Fruit fly (Drosophila melanogaster) whole organism, embryonic: ENCODE measurements around the gene CG14515.

ENCODE experiments used
- Aef1 ChIP-seq: fragments of 200-800 bp; sonication (Bioruptor generic); IDR thresholded peaks from 3 replicates; pipeline ENCODE4 v1.3.6; 2022; ENCODE audit warnings: missing biosample characterization, missing genetic modification characterization
- Blimp-1 ChIP-seq: fragments of 200-800 bp; sonication (Bioruptor generic); optimal IDR thresholded peaks from 3 replicates; lab custom pipeline; 2018; ENCODE audit warnings: missing biosample characterization, missing genetic modification characterization, mild to moderate bottlenecking, moderate library complexity, missing genetic modification reagents
- CG10431 ChIP-seq: fragments of 200-800 bp; sonication (Bioruptor generic); optimal IDR thresholded peaks from 3 replicates; lab custom pipeline; 2018; ENCODE audit warnings: missing biosample characterization, mild to moderate bottlenecking, missing genetic modification characterization
- CG10462 ChIP-seq: fragments of 200-800 bp; sonication (Bioruptor generic); optimal IDR thresholded peaks from 2 replicates; lab custom pipeline; 2016; ENCODE audit warnings: missing biosample characterization, missing genetic modification characterization
- CG11695 ChIP-seq: fragments of 200-800 bp; sonication (Bioruptor generic); IDR thresholded peaks from 3 replicates; pipeline ENCODE4 v1.3.6; 2022; ENCODE audit warnings: missing biosample characterization, missing genetic modification characterization
- CG13424 ChIP-seq: fragments of 200-800 bp; sonication (Bioruptor generic); optimal IDR thresholded peaks from 2 replicates; lab custom pipeline; 2019; ENCODE audit warnings: missing biosample characterization, mild to moderate bottlenecking, missing genetic modification characterization, moderate library complexity
- CG14710 ChIP-seq: fragments of 200-800 bp; sonication (Bioruptor generic); optimal IDR thresholded peaks from 3 replicates; lab custom pipeline; 2019; ENCODE audit warnings: missing biosample characterization, mild to moderate bottlenecking, missing genetic modification characterization, moderate library complexity
- CG1529 ChIP-seq: fragments of 200-800 bp; sonication (Bioruptor generic); optimal IDR thresholded peaks from 3 replicates; lab custom pipeline; 2018; ENCODE audit warnings: missing biosample characterization, missing genetic modification characterization
- CG18476 ChIP-seq: fragments of 200-800 bp; sonication (Bioruptor generic); optimal IDR thresholded peaks from 2 replicates; lab custom pipeline; 2016; ENCODE audit warnings: missing biosample characterization, mild to moderate bottlenecking, missing genetic modification characterization
- CG4854 ChIP-seq: fragments of 200-800 bp; sonication (Bioruptor generic); optimal IDR thresholded peaks from 2 replicates; lab custom pipeline; 2016; ENCODE audit warnings: missing biosample characterization, missing genetic modification characterization, inconsistent platforms
- CG5245 ChIP-seq: fragments of 200-800 bp; sonication (Bioruptor generic); optimal IDR thresholded peaks from 3 replicates; lab custom pipeline; 2016; ENCODE audit warnings: missing biosample characterization, missing genetic modification characterization
- CG6175 ChIP-seq: fragments of 200-800 bp; sonication (Bioruptor generic); IDR thresholded peaks from 3 replicates; pipeline ENCODE4 v1.3.6; 2022; ENCODE audit warnings: missing biosample characterization, missing genetic modification characterization
- CG6654 ChIP-seq: fragments of 200-800 bp; sonication (Bioruptor generic); optimal IDR thresholded peaks from 2 replicates; lab custom pipeline; 2017; ENCODE audit warnings: missing biosample characterization, mild to moderate bottlenecking, missing genetic modification characterization
- CG8359 ChIP-seq: fragments of 200-800 bp; sonication (Bioruptor generic); optimal IDR thresholded peaks from 2 replicates; lab custom pipeline; 2017; ENCODE audit warnings: missing biosample characterization, mild to moderate bottlenecking, missing genetic modification characterization, borderline replicate concordance
- CG9727 ChIP-seq: fragments of 200-800 bp; sonication (Bioruptor generic); optimal IDR thresholded peaks from 3 replicates; lab custom pipeline; 2017; ENCODE audit warnings: missing biosample characterization, mild to moderate bottlenecking, missing genetic modification characterization
- D ChIP-seq, 2 experiments: fragments of 200-800 bp in 1 of 2; fragments of >200 bp in 1 of 2; sonication (Bioruptor generic) in 1 of 2; optimal IDR thresholded peaks; 2 replicates in 1 of 2; 3 replicates in 1 of 2; lab custom pipeline; 2017; ENCODE audit warnings: mild to moderate bottlenecking in 1 of 2, missing biosample characterization in 1 of 2, missing genetic modification characterization in 1 of 2, missing genetic modification reagents in 1 of 2
- Dbx ChIP-seq: fragments of 200-800 bp; sonication (Bioruptor generic); IDR thresholded peaks from 3 replicates; pipeline ENCODE4 v1.3.6; 2022; ENCODE audit warnings: missing biosample characterization, missing genetic modification characterization
- Drgx ChIP-seq: fragments of 200-800 bp; sonication (Bioruptor generic); IDR thresholded peaks from 2 replicates; pipeline ENCODE4 v1.3.6; 2022; ENCODE audit warnings: missing biosample characterization, missing genetic modification characterization
- Ets97D ChIP-seq: fragments of 200-800 bp; sonication (Bioruptor generic); optimal IDR thresholded peaks from 3 replicates; lab custom pipeline; 2016; ENCODE audit warnings: missing biosample characterization, missing genetic modification characterization
- GATAe ChIP-seq: fragments of 200-800 bp; sonication (Bioruptor generic); conservative IDR thresholded peaks from 2 replicates; pipeline ENCODE4 v1.3.6; 2022; ENCODE audit warnings: missing biosample characterization, missing genetic modification characterization
- HLH54F ChIP-seq: fragments of 200-800 bp; sonication (Bioruptor generic); optimal IDR thresholded peaks from 3 replicates; lab custom pipeline; 2016; ENCODE audit warnings: missing biosample characterization, missing genetic modification characterization
- MBD-R2 ChIP-seq: fragments of 200-800 bp; sonication (Bioruptor generic); IDR thresholded peaks from 2 replicates; pipeline ENCODE4 v1.3.6; 2022; ENCODE audit warnings: missing biosample characterization, missing genetic modification characterization
- Nf-YA ChIP-seq: fragments of 200-800 bp; sonication (Bioruptor generic); IDR thresholded peaks from 2 replicates; pipeline ENCODE4 v1.3.6; 2022; ENCODE audit warnings: missing biosample characterization, missing genetic modification characterization
- PHDP ChIP-seq: fragments of 200-800 bp; sonication (Bioruptor generic); optimal IDR thresholded peaks from 3 replicates; lab custom pipeline; 2018; ENCODE audit warnings: missing biosample characterization, mild to moderate bottlenecking, missing genetic modification characterization, moderate library complexity
- Sox100B ChIP-seq: fragments of 200-800 bp; sonication (Bioruptor generic); optimal IDR thresholded peaks from 3 replicates; lab custom pipeline; 2018; ENCODE audit warnings: missing biosample characterization, mild to moderate bottlenecking, missing genetic modification characterization
- amos ChIP-seq: fragments of 200-800 bp; sonication (Bioruptor generic); IDR thresholded peaks from 2 replicates; pipeline ENCODE4 v1.3.6; 2022; ENCODE audit warnings: missing biosample characterization, missing genetic modification characterization; ENCODE audit not compliant: partially characterized antibody
- az2 ChIP-seq: fragments of 200-800 bp; sonication (Bioruptor generic); optimal IDR thresholded peaks from 3 replicates; lab custom pipeline; 2016; ENCODE audit warnings: missing biosample characterization, missing genetic modification characterization
- bsh ChIP-seq, 2 experiments: fragments of 200-800 bp; sonication (Bioruptor generic); optimal IDR thresholded peaks; 2 replicates each; lab custom pipeline; 2017 to 2018; ENCODE audit warnings: mild to moderate bottlenecking in 2 of 2, missing biosample characterization in 2 of 2, missing genetic modification characterization in 2 of 2, moderate library complexity in 1 of 2
- cg ChIP-seq: fragments of 200-800 bp; sonication (Bioruptor generic); optimal IDR thresholded peaks from 3 replicates; lab custom pipeline; 2019; ENCODE audit warnings: missing biosample characterization, mild to moderate bottlenecking, missing genetic modification characterization, moderate library complexity
- dysf ChIP-seq: fragments of 200-800 bp; sonication (Bioruptor generic); IDR thresholded peaks from 3 replicates; pipeline ENCODE4 v1.3.6; 2022; ENCODE audit warnings: missing biosample characterization, missing genetic modification characterization
- ind ChIP-seq: fragments of 200-800 bp; sonication (Bioruptor generic); optimal IDR thresholded peaks from 3 replicates; lab custom pipeline; 2016; ENCODE audit warnings: missing biosample characterization, missing genetic modification characterization
- kay ChIP-seq: fragments of 200-800 bp; sonication (Bioruptor generic); optimal IDR thresholded peaks from 2 replicates; lab custom pipeline; 2016; ENCODE audit warnings: missing biosample characterization, missing genetic modification characterization
- mld ChIP-seq: fragments of 200-800 bp; sonication (Bioruptor generic); IDR thresholded peaks from 3 replicates; pipeline ENCODE4 v1.3.6; 2022; ENCODE audit warnings: missing biosample characterization, missing genetic modification characterization; ENCODE audit not compliant: partially characterized antibody
- nau ChIP-seq: fragments of 200-800 bp; sonication (Bioruptor generic); optimal IDR thresholded peaks from 3 replicates; lab custom pipeline; 2017; ENCODE audit warnings: missing biosample characterization, mild to moderate bottlenecking, missing genetic modification characterization, missing genetic modification reagents
- otp ChIP-seq: fragments of 200-800 bp; sonication (Bioruptor generic); IDR thresholded peaks from 3 replicates; pipeline ENCODE4, ENCODE4 v1.3.6; 2022; ENCODE audit warnings: missing biosample characterization, missing genetic modification characterization
- sens-2 ChIP-seq: fragments of 200-800 bp; sonication (Bioruptor generic); IDR thresholded peaks from 2 replicates; pipeline ENCODE4 v1.3.6; 2022; ENCODE audit warnings: missing biosample characterization, missing genetic modification characterization
- sob ChIP-seq: fragments of 200-800 bp; sonication (Bioruptor generic); IDR thresholded peaks from 2 replicates; pipeline ENCODE4 v1.3.6; 2022; ENCODE audit warnings: missing biosample characterization, missing genetic modification characterization
- tgo ChIP-seq: fragments of 200-800 bp; sonication (Bioruptor generic); IDR thresholded peaks from 3 replicates; pipeline ENCODE4 v1.3.6; 2022; ENCODE audit warnings: missing biosample characterization, missing genetic modification characterization

The CG14515 gene

DNA sequence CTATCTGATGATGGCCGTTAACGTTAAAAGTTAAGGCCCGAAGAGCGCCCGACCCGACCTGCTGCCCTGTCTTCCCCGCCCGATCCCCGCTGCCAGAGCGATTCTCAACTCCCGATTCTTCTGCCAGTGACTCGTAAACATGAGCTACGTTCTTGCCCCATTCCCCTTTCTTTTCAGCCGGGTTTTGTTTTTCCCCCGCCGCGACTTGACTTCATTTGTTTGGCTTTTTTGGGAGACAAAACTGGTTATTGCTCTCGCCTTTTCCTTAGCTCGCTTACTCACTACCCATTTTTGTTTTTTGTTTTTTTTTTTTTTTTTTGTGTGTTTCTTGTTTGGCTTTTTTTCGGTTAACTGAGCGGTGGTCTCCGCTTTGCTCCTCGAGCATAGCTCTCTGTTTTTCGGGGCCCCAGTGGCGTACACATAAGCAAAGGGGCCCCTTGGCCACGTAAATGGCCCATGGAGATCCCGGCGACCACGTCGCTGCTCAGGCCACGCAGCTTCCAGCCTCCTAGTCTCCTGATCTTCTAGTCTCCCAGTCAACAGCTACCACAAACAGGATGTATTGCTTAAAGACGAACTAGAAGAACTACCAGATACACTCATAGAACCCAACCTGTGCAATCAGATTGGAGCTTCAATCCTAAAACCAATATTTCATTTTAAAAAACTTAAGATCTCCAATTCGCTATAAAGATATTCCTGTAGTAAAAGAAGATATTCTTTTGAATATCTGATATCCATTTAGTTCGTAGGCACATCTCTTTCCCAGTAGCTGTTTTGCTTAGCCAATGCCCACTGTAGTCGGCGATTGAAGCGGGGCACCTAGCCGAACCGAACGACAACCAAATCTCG lies 13.4 kb downstream of the CG14515 start (continued):
- TF ChIP-seq CG10462 (GFP tag; lab: Kevin White, UChicago) (no peak), CG6175 (GFP tag; lab: Robert Waterston, UW) (peak; percentile 67; the same call in 2 of the 3 replicates), D (optimal IDR thresholded peaks at IDR 0.05; lab: Kevin White, UChicago) (no peak), D (GFP tag; optimal IDR thresholded peaks at IDR 0.05; lab: Kevin White, UChicago) (no peak), CG9727 (GFP tag; lab: Kevin White, UChicago) (no peak), dysf (no peak), CG11695 (GFP tag; lab: Robert Waterston, UW) (no peak), Sox100B (peak; percentile 6), tgo (no peak), az2 (GFP tag; lab: Kevin White, UChicago) (no peak), CG1529 (GFP tag; lab: Kevin White, UChicago) (no peak), CG14710 (tag; lab: Kevin White, UChicago) (peak; percentile 19), nau (GFP tag; lab: Kevin White, UChicago) (no peak), sob (GFP tag; lab: Robert Waterston, UW) (no peak), mld (no peak), cg (GFP tag; lab: Kevin White, UChicago) (no peak), CG10431 (GFP tag; lab: Kevin White, UChicago) (no peak), Aef1 (GFP tag; lab: Robert Waterston, UW) (no peak), GATAe (GFP tag; lab: Robert Waterston, UW) (no peak), CG18476 (GFP tag; lab: Kevin White, UChicago) (no peak), ind (GFP tag; lab: Kevin White, UChicago) (no peak), CG13424 (tag; lab: Kevin White, UChicago) (peak; percentile 11), MBD-R2 (GFP tag; lab: Robert Waterston, UW) (no peak), kay (GFP tag; lab: Kevin White, UChicago) (no peak), CG5245 (no peak), amos (GFP tag; lab: Robert Waterston, UW) (no peak), Nf-YA (no peak), HLH54F (GFP tag; lab: Kevin White, UChicago) (no peak), PHDP (tag; lab: Kevin White, UChicago) (peak; percentile 12), Dbx (GFP tag; lab: Robert Waterston, UW) (no peak), Ets97D (GFP tag; lab: Kevin White, UChicago) (no peak), CG4854 (GFP tag; lab: Kevin White, UChicago) (no peak), CG8359 (GFP tag; lab: Kevin White, UChicago) (no peak), Blimp-1 (GFP tag; lab: Kevin White, UChicago) (no peak), CG6654 (GFP tag; lab: Kevin White, UChicago) (no peak), sens-2 (GFP tag; lab: Robert Waterston, UW) (no peak)
- TF ChIP-seq, all 482 proteins: peak for 64

DNA sequence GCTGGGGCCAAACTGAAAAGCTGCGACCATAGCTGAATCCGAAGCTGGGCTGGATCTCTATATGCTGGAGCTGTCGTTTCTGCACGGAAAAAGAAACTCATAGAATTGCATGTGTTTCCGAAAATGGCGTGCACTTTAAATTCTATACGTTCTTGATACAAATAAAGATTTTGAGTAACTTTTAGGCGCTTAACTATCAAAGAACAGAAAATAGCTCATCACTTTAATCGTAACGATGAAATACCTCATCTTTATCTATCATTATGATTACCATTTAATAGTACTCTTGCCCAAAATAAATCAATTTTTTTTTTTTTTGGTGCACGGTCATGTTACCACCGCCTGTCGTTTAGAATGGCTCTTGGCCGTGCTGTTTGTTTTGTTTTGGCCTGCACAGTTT lies 14.3 kb downstream of the CG14515 start:
- TF ChIP-seq Drgx (GFP tag; lab: Robert Waterston, UW) (peak; percentile 40; the same call in 1 of the 2 replicates), otp (GFP tag; lab: Robert Waterston, UW) (no peak), bsh (GFP tag; optimal IDR thresholded peaks at IDR 0.05; lab: Kevin White, UChicago) (peak in 1 of 2 experiments; percentile 41)
- TF ChIP-seq, all 482 proteins: peak for 2
